Worm (Caenorhabditis elegans): ENCODE results near the gene C50C3.12.

DNA sequence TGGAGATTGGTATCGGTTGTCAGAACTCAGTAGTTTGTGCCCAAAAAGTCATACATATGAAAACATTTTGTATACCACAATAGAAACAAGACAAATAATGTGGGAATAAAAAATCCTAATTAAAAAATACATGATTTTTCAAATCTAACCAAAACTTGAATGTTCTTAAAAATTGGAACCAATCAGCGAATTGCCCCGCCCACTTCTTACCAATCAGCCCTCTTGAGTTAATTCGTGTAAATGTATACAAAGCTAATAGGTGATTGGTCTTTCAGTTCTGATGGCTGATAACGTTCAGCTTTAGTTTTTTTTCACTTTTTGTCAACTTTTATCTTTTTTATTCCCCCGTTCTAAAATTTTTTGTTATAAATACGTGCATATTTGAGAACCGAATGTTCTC is 1.1 kb upstream of the C50C3.12 start:
- TF ChIP-seq madf-9 (GFP tag; conservative IDR thresholded peaks at IDR 0.05) (no peak), saeg-2 (GFP tag; IDR thresholded peaks at IDR 0.05) (no peak), skn-1 (tag; optimal IDR thresholded peaks at IDR 0.05) (no peak), pha-4 (GFP tag; IDR thresholded peaks at IDR 0.05) (no peak), pha-4 (tag; optimal IDR thresholded peaks at IDR 0.05) (no peak), ces-1 (GFP tag; optimal IDR thresholded peaks at IDR 0.05) (no peak), D1046.2 (GFP tag; IDR thresholded peaks at IDR 0.05) (no peak), php-3 (GFP tag; IDR thresholded peaks at IDR 0.05) (no peak), nhr-76 (tag; optimal IDR thresholded peaks at IDR 0.05) (no peak), unc-39 (tag; optimal IDR thresholded peaks at IDR 0.05) (no peak), ztf-11 (tag; optimal IDR thresholded peaks at IDR 0.05) (no peak), aly-2 (tag; optimal IDR thresholded peaks at IDR 0.05) (no peak), snpc-4 (tag; optimal IDR thresholded peaks at IDR 0.05) (no peak)

Measured in whole organism, L4 larva.